Fruit fly (Drosophila melanogaster) whole organism, embryonic: Measurements from ENCODE around the gene abo.

ENCODE experiments used
- Adf1 ChIP-seq: fragments of 200-800 bp; sonication (Bioruptor generic); IDR thresholded peaks from 2 replicates; pipeline ENCODE4 v1.3.6; 2022; ENCODE audit warnings: missing biosample characterization, missing genetic modification characterization
- CG10267 ChIP-seq: fragments of 200-800 bp; sonication (Bioruptor generic); optimal IDR thresholded peaks from 2 replicates; lab custom pipeline; 2018; ENCODE audit warnings: missing biosample characterization, mild to moderate bottlenecking, missing genetic modification characterization, moderate library complexity
- CG11695 ChIP-seq: fragments of 200-800 bp; sonication (Bioruptor generic); IDR thresholded peaks from 3 replicates; pipeline ENCODE4 v1.3.6; 2022; ENCODE audit warnings: missing biosample characterization, missing genetic modification characterization
- CG12071 ChIP-seq: fragments of 200-800 bp; sonication (Bioruptor generic); optimal IDR thresholded peaks from 3 replicates; lab custom pipeline; 2018; ENCODE audit warnings: missing biosample characterization, mild to moderate bottlenecking, missing genetic modification characterization
- CG12942 ChIP-seq: fragments of 200-800 bp; sonication (Bioruptor generic); optimal IDR thresholded peaks from 3 replicates; lab custom pipeline; 2016; ENCODE audit warnings: missing biosample characterization, missing genetic modification characterization
- CG14050 ChIP-seq: fragments of 200-800 bp; sonication (Bioruptor generic); IDR thresholded peaks from 3 replicates; pipeline ENCODE4 v1.3.6; 2022; ENCODE audit warnings: missing biosample characterization, missing genetic modification characterization
- CG16779 ChIP-seq: fragments of 200-800 bp; sonication (Bioruptor generic); IDR thresholded peaks from 2 replicates; pipeline ENCODE4 v1.3.6; 2022; ENCODE audit warnings: missing biosample characterization, missing genetic modification characterization
- CG16863 ChIP-seq: fragments of 200-800 bp; sonication (Bioruptor generic); optimal IDR thresholded peaks from 3 replicates; lab custom pipeline; 2016; ENCODE audit warnings: missing biosample characterization, missing genetic modification characterization
- CG17359 ChIP-seq: fragments of 200-800 bp; sonication (Bioruptor generic); optimal IDR thresholded peaks from 3 replicates; lab custom pipeline; 2018; ENCODE audit warnings: missing biosample characterization, mild to moderate bottlenecking, missing genetic modification characterization, moderate library complexity
- CG2120 ChIP-seq: fragments of 200-800 bp; sonication (Bioruptor generic); optimal IDR thresholded peaks from 3 replicates; lab custom pipeline; 2016; ENCODE audit warnings: missing biosample characterization, missing genetic modification characterization
- CG2678 ChIP-seq: fragments of 200-800 bp; sonication (Bioruptor generic); optimal IDR thresholded peaks from 3 replicates; lab custom pipeline; 2019; ENCODE audit warnings: missing biosample characterization, mild to moderate bottlenecking, missing genetic modification characterization, moderate library complexity
- CG31224 ChIP-seq: fragments of 200-800 bp; sonication (Bioruptor generic); IDR thresholded peaks from 2 replicates; pipeline ENCODE4 v1.3.6; 2022; ENCODE audit warnings: missing biosample characterization, missing genetic modification characterization
- CG34376 ChIP-seq: fragments of 200-800 bp; sonication (Bioruptor generic); optimal IDR thresholded peaks from 2 replicates; lab custom pipeline; 2018; ENCODE audit warnings: missing biosample characterization, mild to moderate bottlenecking, missing genetic modification characterization
- CG4328 ChIP-seq: fragments of 200-800 bp; sonication (Bioruptor generic); optimal IDR thresholded peaks from 3 replicates; lab custom pipeline; 2017; ENCODE audit warnings: missing biosample characterization, missing genetic modification reagents, missing genetic modification characterization
- CG6254 ChIP-seq: fragments of 200-800 bp; sonication (Bioruptor generic); optimal IDR thresholded peaks from 3 replicates; lab custom pipeline; 2017; ENCODE audit warnings: mild to moderate bottlenecking, missing biosample characterization, missing genetic modification reagents, missing genetic modification characterization
- CG8089 ChIP-seq: fragments of 200-800 bp; sonication (Bioruptor generic); optimal IDR thresholded peaks from 3 replicates; lab custom pipeline; 2016; ENCODE audit warnings: missing biosample characterization, missing genetic modification characterization
- CG8765 ChIP-seq: fragments of 200-800 bp; sonication (Bioruptor generic); IDR thresholded peaks from 2 replicates; pipeline ENCODE4 v1.3.6; 2022; ENCODE audit warnings: missing biosample characterization, missing genetic modification characterization
- CG8924 ChIP-seq: fragments of 200-800 bp; optimal IDR thresholded peaks from 3 replicates; lab custom pipeline; 2019; ENCODE audit warnings: missing biosample characterization, mild to moderate bottlenecking, missing genetic modification characterization, moderate library complexity
- CG9437 ChIP-seq: fragments of 200-800 bp; sonication (Bioruptor generic); optimal IDR thresholded peaks from 2 replicates; lab custom pipeline; 2018; ENCODE audit warnings: missing biosample characterization, mild to moderate bottlenecking, missing genetic modification characterization
- Dip3 ChIP-seq: fragments of 200-800 bp; sonication (Bioruptor generic); optimal IDR thresholded peaks from 3 replicates; lab custom pipeline; 2016; ENCODE audit warnings: missing biosample characterization, missing genetic modification characterization
- Fer1 ChIP-seq: fragments of 200-800 bp; sonication (Bioruptor generic); optimal IDR thresholded peaks from 2 replicates; lab custom pipeline; 2017; ENCODE audit warnings: missing biosample characterization, mild to moderate bottlenecking, missing genetic modification characterization
- Fer2 ChIP-seq: fragments of 200-800 bp; sonication (Bioruptor generic); optimal IDR thresholded peaks from 2 replicates; lab custom pipeline; 2018; ENCODE audit warnings: missing biosample characterization, mild to moderate bottlenecking, missing genetic modification characterization, moderate library complexity
- GATAe ChIP-seq: fragments of 200-800 bp; sonication (Bioruptor generic); conservative IDR thresholded peaks from 2 replicates; pipeline ENCODE4 v1.3.6; 2022; ENCODE audit warnings: missing biosample characterization, missing genetic modification characterization
- H2.0 ChIP-seq: fragments of 200-800 bp; sonication (Bioruptor generic); IDR thresholded peaks from 2 replicates; pipeline ENCODE4 v1.3.6; 2022; ENCODE audit warnings: missing biosample characterization, missing genetic modification characterization
- Hmx ChIP-seq: fragments of 200-800 bp; sonication (Bioruptor generic); optimal IDR thresholded peaks from 2 replicates; lab custom pipeline; 2016; ENCODE audit warnings: missing biosample characterization, missing genetic modification characterization
- Hr3 ChIP-seq: fragments of 200-800 bp; sonication (Bioruptor generic); optimal IDR thresholded peaks from 3 replicates; lab custom pipeline; 2016; ENCODE audit warnings: missing biosample characterization, missing genetic modification characterization
- MBD-R2 ChIP-seq: fragments of 200-800 bp; sonication (Bioruptor generic); IDR thresholded peaks from 2 replicates; pipeline ENCODE4 v1.3.6; 2022; ENCODE audit warnings: missing biosample characterization, missing genetic modification characterization
- Mad ChIP-seq: fragments of 200-800 bp; sonication (Bioruptor generic); optimal IDR thresholded peaks from 2 replicates; lab custom pipeline; 2016; ENCODE audit warnings: missing biosample characterization, missing genetic modification characterization
- Meics ChIP-seq: fragments of 200-800 bp; sonication (Bioruptor generic); optimal IDR thresholded peaks from 2 replicates; lab custom pipeline; 2017; ENCODE audit warnings: missing biosample characterization, mild to moderate bottlenecking, missing genetic modification characterization
- Opbp ChIP-seq: fragments of 200-800 bp; sonication (Bioruptor generic); IDR thresholded peaks from 3 replicates; pipeline ENCODE4 v1.3.6; 2022; ENCODE audit warnings: missing biosample characterization, missing genetic modification characterization; ENCODE audit not compliant: partially characterized antibody
- Rx ChIP-seq: fragments of 200-800 bp; sonication (Bioruptor generic); IDR thresholded peaks from 2 replicates; pipeline ENCODE4 v1.3.6; 2022; ENCODE audit warnings: missing biosample characterization, missing genetic modification characterization
- Vsx1 ChIP-seq: fragments of 200-800 bp; sonication (Bioruptor generic); optimal IDR thresholded peaks from 2 replicates; lab custom pipeline; 2017; ENCODE audit warnings: missing biosample characterization, mild to moderate bottlenecking, missing genetic modification characterization, missing genetic modification reagents
- ac ChIP-seq: fragments of 200-800 bp; sonication (Bioruptor generic); optimal IDR thresholded peaks from 3 replicates; lab custom pipeline; 2017; ENCODE audit warnings: missing biosample characterization, mild to moderate bottlenecking, missing genetic modification characterization
- crc ChIP-seq: fragments of 200-800 bp; sonication (Bioruptor generic); optimal IDR thresholded peaks from 2 replicates; lab custom pipeline; 2016; ENCODE audit warnings: missing biosample characterization, missing genetic modification characterization
- croc ChIP-seq: fragments of 200-800 bp; sonication (Bioruptor generic); conservative IDR thresholded peaks from 3 replicates; pipeline ENCODE4 v1.3.6; 2022; ENCODE audit warnings: missing biosample characterization, missing genetic modification characterization
- danr ChIP-seq: fragments of 200-800 bp; sonication (Bioruptor generic); IDR thresholded peaks from 2 replicates; pipeline ENCODE4 v1.3.6; 2022; ENCODE audit warnings: missing biosample characterization, missing genetic modification characterization
- en ChIP-seq: fragments of 200-800 bp; sonication (Bioruptor generic); optimal IDR thresholded peaks from 2 replicates; lab custom pipeline; 2016; ENCODE audit warnings: missing biosample characterization, missing genetic modification characterization
- eyg ChIP-seq: fragments of 200-800 bp; sonication (Bioruptor generic); optimal IDR thresholded peaks from 3 replicates; lab custom pipeline; 2016; ENCODE audit warnings: missing biosample characterization, missing genetic modification characterization
- fd64A ChIP-seq: fragments of 200-800 bp; sonication (Bioruptor generic); optimal IDR thresholded peaks from 3 replicates; lab custom pipeline; 2018; ENCODE audit warnings: missing biosample characterization, mild to moderate bottlenecking, missing genetic modification characterization
- ftz-f1 ChIP-seq: fragments of 200-800 bp; sonication (Bioruptor generic); optimal IDR thresholded peaks from 2 replicates; lab custom pipeline; 2016; ENCODE audit warnings: missing biosample characterization, missing genetic modification characterization
- jumu ChIP-seq: fragments of 200-800 bp; sonication (Bioruptor generic); optimal IDR thresholded peaks from 3 replicates; lab custom pipeline; 2016; ENCODE audit warnings: missing biosample characterization, missing genetic modification characterization
- knrl ChIP-seq: fragments of 200-800 bp; sonication (Bioruptor generic); IDR thresholded peaks from 3 replicates; pipeline ENCODE4 v1.3.6; 2022; ENCODE audit warnings: missing biosample characterization, missing genetic modification characterization; ENCODE audit not compliant: partially characterized antibody
- pfk ChIP-seq: fragments of 200-800 bp; sonication (Bioruptor generic); optimal IDR thresholded peaks from 2 replicates; lab custom pipeline; 2018; ENCODE audit warnings: missing biosample characterization, mild to moderate bottlenecking, missing genetic modification characterization, moderate library complexity
- row ChIP-seq: fragments of 200-800 bp; sonication (Bioruptor generic); IDR thresholded peaks from 3 replicates; pipeline ENCODE4 v1.3.6; 2022; ENCODE audit warnings: missing biosample characterization, missing genetic modification characterization
- schlank ChIP-seq: fragments of 200-800 bp; sonication (Bioruptor generic); optimal IDR thresholded peaks from 2 replicates; lab custom pipeline; 2018; ENCODE audit warnings: missing biosample characterization, mild to moderate bottlenecking, missing genetic modification characterization
- sd ChIP-seq: fragments of 200-800 bp; sonication (Bioruptor generic); optimal IDR thresholded peaks from 3 replicates; lab custom pipeline; 2018; ENCODE audit warnings: missing biosample characterization, mild to moderate bottlenecking, missing genetic modification characterization, moderate library complexity
- trem ChIP-seq: fragments of 200-800 bp; optimal IDR thresholded peaks from 3 replicates; lab custom pipeline; 2019; ENCODE audit warnings: missing biosample characterization, mild to moderate bottlenecking, missing genetic modification characterization, moderate library complexity
- twi ChIP-seq: fragments of 200-800 bp; optimal IDR thresholded peaks from 2 replicates; lab custom pipeline; 2019; ENCODE audit warnings: missing biosample characterization, mild to moderate bottlenecking, missing genetic modification characterization, moderate library complexity
- vnd ChIP-seq: fragments of 200-800 bp; sonication (Bioruptor generic); IDR thresholded peaks from 3 replicates; pipeline ENCODE4 v1.3.6; 2022; ENCODE audit warnings: missing biosample characterization, missing genetic modification characterization; ENCODE audit not compliant: partially characterized antibody
- zen2 ChIP-seq: fragments of 200-800 bp; sonication (Bioruptor generic); IDR thresholded peaks from 3 replicates; pipeline ENCODE4 v1.3.6; 2022; ENCODE audit warnings: missing biosample characterization, missing genetic modification characterization; ENCODE audit not compliant: partially characterized antibody

abo gene

dm6 chr2L:11003925-11004673 lies 29.0 kb upstream of the abo start, which contains the start of gene RpL9 (continued):
- TF ChIP-seq fd64A (no peak), CG2120 (GFP tag; lab: Kevin White, UChicago) (peak; percentile 3), sd (tag; lab: Kevin White, UChicago) (no peak), row (GFP tag; lab: Robert Waterston, UW) (peak; percentile 42; the same call in 2 of the 3 replicates), CG4328 (GFP tag; lab: Kevin White, UChicago) (peak; percentile 83), twi (no peak), pfk (GFP tag; lab: Kevin White, UChicago) (peak; percentile 74), croc (GFP tag; lab: Robert Waterston, UW) (no peak), MBD-R2 (GFP tag; lab: Robert Waterston, UW) (peak; percentile 69), CG31224 (GFP tag; lab: Robert Waterston, UW) (peak; percentile 49; the same call in 1 of the 2 replicates), Fer2 (tag; lab: Kevin White, UChicago) (peak; percentile 48), knrl (GFP tag; lab: Robert Waterston, UW) (no peak), CG17359 (tag; lab: Kevin White, UChicago) (peak; percentile 69), CG9437 (GFP tag; lab: Kevin White, UChicago) (peak; percentile 69), ac (GFP tag; lab: Kevin White, UChicago) (peak; percentile 70), CG10267 (tag; lab: Kevin White, UChicago) (peak; percentile 72), Adf1 (GFP tag; lab: Robert Waterston, UW) (no peak), Vsx1 (GFP tag; lab: Kevin White, UChicago) (peak; percentile 73), CG12942 (no peak), trem (tag; lab: Kevin White, UChicago) (peak; percentile 39), CG16863 (GFP tag; lab: Kevin White, UChicago) (no peak), CG8089 (GFP tag; lab: Kevin White, UChicago) (peak; percentile 60), CG12071 (GFP tag; lab: Kevin White, UChicago) (no peak), crc (GFP tag; lab: Kevin White, UChicago) (peak; percentile 28), GATAe (GFP tag; lab: Robert Waterston, UW) (no peak), Hr3 (no peak), Opbp (GFP tag; lab: Robert Waterston, UW) (no peak), en (GFP tag; lab: Kevin White, UChicago) (peak; percentile 68), eyg (GFP tag; lab: Kevin White, UChicago) (peak; percentile 70), CG8765 (GFP tag; lab: Robert Waterston, UW) (no peak), H2.0 (peak; percentile 34), ftz-f1 (GFP tag; lab: Kevin White, UChicago) (no peak), CG6254 (peak; percentile 58), CG34376 (GFP tag; lab: Kevin White, UChicago) (peak; percentile 92), jumu (GFP tag; lab: Kevin White, UChicago) (no peak), schlank (peak; percentile 79), Fer1 (GFP tag; lab: Kevin White, UChicago) (peak; percentile 86), danr (no peak), CG14050 (GFP tag; lab: Robert Waterston, UW) (no peak; the same call in 1 of the 3 replicates), vnd (GFP tag; lab: Robert Waterston, UW) (no peak), CG11695 (peak; percentile 51; the same call in 1 of the 3 replicates), Mad (peak; percentile 50), Rx (GFP tag; lab: Robert Waterston, UW) (no peak), CG16779 (GFP tag; lab: Robert Waterston, UW) (peak; percentile 75), Meics (GFP tag; lab: Kevin White, UChicago) (peak; percentile 86), CG8924 (no peak), zen2 (GFP tag; lab: Robert Waterston, UW) (no peak), Dip3 (GFP tag; lab: Kevin White, UChicago) (peak; percentile 45), CG2678 (tag; lab: Kevin White, UChicago) (no peak), Hmx (no peak)
